Fruit fly (Drosophila melanogaster) whole organism, embryonic: ENCODE measurements around the gene CG13850.

Source experiments
- Ada2b ChIP-seq: fragments of 200-800 bp; sonication (Bioruptor generic); IDR thresholded peaks from 2 replicates; pipeline ENCODE4 v1.3.6; 2022; ENCODE audit warnings: missing biosample characterization, missing genetic modification characterization
- Hr3 ChIP-seq: fragments of 200-800 bp; sonication (Bioruptor generic); optimal IDR thresholded peaks from 3 replicates; lab custom pipeline; 2016; ENCODE audit warnings: missing biosample characterization, missing genetic modification characterization
- Hr39 ChIP-seq: fragments of >200 bp; optimal IDR thresholded peaks from 2 replicates; lab custom pipeline; 2017
- gcm ChIP-seq: fragments of 200-800 bp; sonication (Bioruptor generic); optimal IDR thresholded peaks from 2 replicates; lab custom pipeline; 2019; ENCODE audit warnings: missing biosample characterization, mild to moderate bottlenecking, missing genetic modification characterization, moderate library complexity

DNA sequence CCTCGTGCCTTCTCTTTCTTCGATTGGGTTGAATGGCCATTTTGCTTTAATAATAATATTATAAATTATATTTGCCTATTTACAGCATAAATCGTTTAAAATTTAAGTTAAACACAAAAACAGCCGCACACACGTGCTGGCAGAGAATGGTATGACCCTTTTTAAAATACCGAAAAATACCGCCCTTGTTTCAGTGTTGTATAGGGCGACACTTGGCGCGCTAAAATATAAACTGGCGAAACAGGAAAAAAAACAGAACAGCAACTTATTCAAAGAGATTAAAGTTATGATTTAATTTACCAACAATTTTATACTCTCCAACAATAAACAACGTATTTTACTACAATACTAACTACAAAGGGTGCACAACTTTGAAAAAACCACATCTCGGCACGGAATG lies 35.8 kb upstream of the CG13850 start, which contains the start of gene CG12499:
- no peak for TF ChIP-seq gcm (GFP tag; lab: Kevin White, UChicago)
- no peak for TF ChIP-seq Hr39
- TF ChIP-seq Hr3 (GFP tag; lab: Kevin White, UChicago), result no peak
- TF ChIP-seq Ada2b, result no peak
